Worm (Caenorhabditis elegans): Measurements from ENCODE around the gene srx-9.

ce11 chrV:7387755-7388154 lies 7.5 kb downstream of the srx-9 start, which contains the start of gene C02H6.3:
- TF ChIP-seq ztf-23 (GFP tag; IDR thresholded peaks at IDR 0.05), result no peak
- TF ChIP-seq ztf-29 (GFP tag; IDR thresholded peaks at IDR 0.05), result no peak
- no peak for TF ChIP-seq med-1 (GFP tag; optimal IDR thresholded peaks at IDR 0.05; ENCODE audit: insufficient read depth)
- no peak for TF ChIP-seq flt-1 (GFP tag; IDR thresholded peaks at IDR 0.05)
- TF ChIP-seq cog-1 (tag; optimal IDR thresholded peaks at IDR 0.05), result no peak
- TF ChIP-seq ref-1 (GFP tag; conservative IDR thresholded peaks at IDR 0.05), result no peak
- no peak for TF ChIP-seq klf-2 (GFP tag; conservative IDR thresholded peaks at IDR 0.05)
- no peak for TF ChIP-seq tab-1 (GFP tag; IDR thresholded peaks at IDR 0.05)
- no peak for TF ChIP-seq T22C8.4 (GFP tag; IDR thresholded peaks at IDR 0.05)
